Worm (Caenorhabditis elegans) whole organism, early embryonic: ENCODE data around the gene rps-29.

Source experiments
- ama-1 ChIP-seq: fragments of 150-350 bp; optimal IDR thresholded peaks from 2 replicates; lab custom pipeline; 2014
- ets-7 ChIP-seq: sonication (generic microtip); optimal IDR thresholded peaks from 2 replicates; lab custom pipeline; 2016; ENCODE audit warnings: missing genotype, missing genetic modification characterization, missing compliant biosample characterization
- flt-1 ChIP-seq: fragments of 200-800 bp; sonication (Bioruptor generic); IDR thresholded peaks from 2 replicates; pipeline ENCODE4 v1.3.6; 2022; ENCODE audit warnings: missing genetic modification characterization, missing compliant biosample characterization
- hmg-4 ChIP-seq: fragments of 200-800 bp; sonication (Bioruptor generic); optimal IDR thresholded peaks from 2 replicates; lab custom pipeline; 2018; ENCODE audit warnings: mild to moderate bottlenecking, missing genetic modification characterization, missing compliant biosample characterization
- sea-1 ChIP-seq: fragments of 200-800 bp; sonication (Bioruptor generic); conservative IDR thresholded peaks from 2 replicates; pipeline ENCODE4 v1.3.6; 2022; ENCODE audit warnings: missing genetic modification characterization, missing compliant biosample characterization

DNA sequence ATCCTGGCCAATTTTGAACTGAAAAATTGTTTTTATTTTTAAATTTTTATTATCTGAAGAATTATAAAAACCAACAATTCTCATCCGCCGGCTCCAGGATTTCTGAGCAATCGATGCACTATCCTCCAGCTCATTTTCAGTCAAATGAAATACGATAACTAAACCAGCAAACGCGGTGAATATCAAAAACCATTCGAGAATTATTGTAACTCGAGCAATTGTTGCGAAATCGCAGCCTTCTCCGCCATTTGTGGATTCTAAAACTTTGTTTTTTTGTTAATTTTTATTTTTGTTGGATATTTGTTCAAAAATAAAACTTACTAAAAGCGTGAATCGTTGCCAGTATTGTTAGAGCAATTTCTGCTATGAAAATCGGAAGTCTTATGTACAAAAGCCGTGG lies 11.6 kb upstream of the rps-29 start:
- no peak for TF ChIP-seq hmg-4 (GFP tag; lab: Kevin White, UChicago)
- no peak for TF ChIP-seq flt-1
- TF ChIP-seq ets-7 (tag; lab: Kevin White, UChicago): no peak
- TF ChIP-seq sea-1 (GFP tag; lab: Robert Waterston, UW): no peak
- no peak for TF ChIP-seq ama-1 (lab: Kevin White, UChicago)
